Fruit fly (Drosophila melanogaster): ENCODE results near the gene CtsK1.
A peak's percentile ranks its signal among the peaks of the same experiment; 100 is the strongest.

CtsK1 gene

DNA sequence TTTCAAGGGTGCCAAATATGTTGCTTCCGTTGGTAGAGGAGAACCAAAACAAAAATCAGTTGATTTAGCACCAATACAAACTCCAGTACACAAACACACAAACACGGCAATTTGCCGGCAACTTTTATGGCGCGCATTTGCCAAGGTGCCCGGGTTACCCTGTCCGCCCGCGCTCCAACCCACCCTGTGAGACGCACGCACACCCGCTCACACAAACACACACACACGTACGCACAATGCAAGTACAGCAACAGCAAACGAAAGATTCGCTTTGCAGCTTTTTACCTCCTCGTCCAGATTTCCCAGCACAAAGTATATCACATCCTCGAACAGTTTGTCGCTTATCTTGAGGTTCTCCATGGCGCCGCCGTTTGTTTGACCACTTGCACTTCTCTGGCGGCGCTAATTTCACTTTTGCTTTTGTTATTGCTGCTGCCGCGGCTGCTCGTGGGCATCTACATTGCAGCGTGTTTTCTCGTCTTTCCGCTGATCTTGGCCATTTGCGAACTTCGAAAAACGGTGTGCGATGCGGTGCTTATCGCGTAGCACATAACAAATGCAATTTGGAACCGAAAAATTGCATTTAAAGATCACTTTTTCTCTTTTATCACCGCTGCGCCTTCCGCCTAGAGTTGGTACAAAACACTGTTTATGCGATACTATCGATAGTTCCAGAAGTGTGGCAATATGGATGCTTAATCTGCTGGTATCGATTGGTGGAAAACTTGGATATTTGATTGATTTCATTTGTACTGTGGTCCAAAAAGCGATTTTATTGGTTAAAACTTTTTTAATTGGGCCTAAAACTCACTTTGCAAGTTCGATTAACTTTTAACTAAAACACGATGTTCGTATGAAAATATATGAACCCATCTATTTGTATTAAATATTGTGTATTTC, 34.7 kb downstream of the CtsK1 start, which contains the start of gene Ptip (continued):
- TF ChIP-seq Dll (GFP tag; IDR thresholded peaks at IDR 0.05; ENCODE audit: partially characterized antibody) (peak; percentile 91), caup (GFP tag; optimal IDR thresholded peaks at IDR 0.05; ENCODE audit: severe bottlenecking) (peak; percentile 70), disco-r (GFP tag; optimal IDR thresholded peaks at IDR 0.05) (no peak), peb (GFP tag; IDR thresholded peaks at IDR 0.05) (no peak), ewg (GFP tag; optimal IDR thresholded peaks at IDR 0.05) (peak; percentile 40), BEAF-32 (GFP tag; optimal IDR thresholded peaks at IDR 0.05) (peak; percentile 99), odd (GFP tag; optimal IDR thresholded peaks at IDR 0.05) (peak; percentile 34), CG13424 (tag; optimal IDR thresholded peaks at IDR 0.05) (peak; percentile 39), p53 (GFP tag; optimal IDR thresholded peaks at IDR 0.05) (peak; percentile 8), Hr3 (GFP tag; optimal IDR thresholded peaks at IDR 0.05) (no peak), sens (GFP tag) (peak; percentile 49), Awh (GFP tag; IDR thresholded peaks at IDR 0.05) (peak; percentile 58; the same call in 1 of the 2 replicates), CG5953 (GFP tag; IDR thresholded peaks at IDR 0.05) (no peak), CG17802 (tag; optimal IDR thresholded peaks at IDR 0.05) (peak; percentile 9), fd64A (GFP tag; optimal IDR thresholded peaks at IDR 0.05) (peak; percentile 73), CG17186 (GFP tag; optimal IDR thresholded peaks at IDR 0.05) (peak; percentile 26), CG33557 (GFP tag; optimal IDR thresholded peaks at IDR 0.05) (peak; percentile 40), Sin3A (optimal IDR thresholded peaks at IDR 0.05) (peak; percentile 86), zen2 (GFP tag; IDR thresholded peaks at IDR 0.05; ENCODE audit: partially characterized antibody) (peak; percentile 94), CG7556 (GFP tag; optimal IDR thresholded peaks at IDR 0.05) (no peak), zfh2 (GFP tag; optimal IDR thresholded peaks at IDR 0.05) (peak; percentile 47), ken (GFP tag; IDR thresholded peaks at IDR 0.05) (peak; percentile 56; the same call in 2 of the 3 replicates), vnd (GFP tag; IDR thresholded peaks at IDR 0.05; ENCODE audit: partially characterized antibody) (peak; percentile 96), CG6791 (GFP tag; IDR thresholded peaks at IDR 0.05; ENCODE audit: partially characterized antibody) (peak; percentile 98), Nf-YA (GFP tag; IDR thresholded peaks at IDR 0.05) (no peak), CG17361 (GFP tag; IDR thresholded peaks at IDR 0.05) (no peak), Ssrp (tag; optimal IDR thresholded peaks at IDR 0.05) (no peak), vfl (GFP tag; optimal IDR thresholded peaks at IDR 0.05) (no peak), exex (tag; optimal IDR thresholded peaks at IDR 0.05) (no peak), CG4282 (GFP tag; optimal IDR thresholded peaks at IDR 0.05) (peak; percentile 23), Six4 (GFP tag; optimal IDR thresholded peaks at IDR 0.05) (peak; percentile 2), CG14667 (GFP tag; IDR thresholded peaks at IDR 0.05) (no peak), HHEX (GFP tag; optimal IDR thresholded peaks at IDR 0.05) (peak; percentile 48), inv (GFP tag; IDR thresholded peaks at IDR 0.05; ENCODE audit: partially characterized antibody) (peak; percentile 98), chinmo (GFP tag; IDR thresholded peaks at IDR 0.05; ENCODE audit: partially characterized antibody) (peak; percentile 91), phol (tag; optimal IDR thresholded peaks at IDR 0.05) (peak; percentile 91), zf30C (GFP tag; optimal IDR thresholded peaks at IDR 0.05) (no peak), Adf1 (GFP tag; IDR thresholded peaks at IDR 0.05) (peak; percentile 12), schlank (tag; optimal IDR thresholded peaks at IDR 0.05) (peak; percentile 8), Hsf (GFP tag; optimal IDR thresholded peaks at IDR 0.05) (peak; percentile 14), CrebB (tag; optimal IDR thresholded peaks at IDR 0.05) (peak; percentile 48), gfzf (GFP tag; optimal IDR thresholded peaks at IDR 0.05) (peak; percentile 50), sr (GFP tag; IDR thresholded peaks at IDR 0.05) (peak; percentile 62; the same call in 2 of the 3 replicates), cg (GFP tag; optimal IDR thresholded peaks at IDR 0.05) (peak; percentile 97), NfI (GFP tag; optimal IDR thresholded peaks at IDR 0.05) (peak; percentile 67), dan (GFP tag; IDR thresholded peaks at IDR 0.05) (no peak), CG1233 (GFP tag; optimal IDR thresholded peaks at IDR 0.05) (no peak), jing (GFP tag; optimal IDR thresholded peaks at IDR 0.05) (no peak)

Measured in whole organism, embryonic.